Worm (Caenorhabditis elegans) whole organism, L3 larva: ENCODE measurements around the gene W03F9.9.

ENCODE experiments used
- ZK546.5 ChIP-seq: sonication (generic microtip); optimal IDR thresholded peaks from 2 replicates; lab custom pipeline; 2017; ENCODE audit warnings: missing biosample characterization, missing genetic modification characterization
- nhr-11 ChIP-seq: fragments of 150-350 bp; optimal IDR thresholded peaks from 2 replicates; lab custom pipeline; 2014; ENCODE audit warnings: missing biosample characterization, missing genetic modification characterization
- nhr-28 ChIP-seq: fragments of 150-350 bp; optimal IDR thresholded peaks from 2 replicates; lab custom pipeline; 2014; ENCODE audit warnings: missing biosample characterization, missing genetic modification characterization
- nhr-77 ChIP-seq: fragments of 150-350 bp; optimal IDR thresholded peaks from 2 replicates; lab custom pipeline; 2014; ENCODE audit warnings: missing biosample characterization, missing genetic modification characterization
- snpc-4 ChIP-seq: fragments of 150-350 bp; optimal IDR thresholded peaks from 2 replicates; lab custom pipeline; 2014; ENCODE audit warnings: missing biosample characterization, missing genetic modification characterization

DNA sequence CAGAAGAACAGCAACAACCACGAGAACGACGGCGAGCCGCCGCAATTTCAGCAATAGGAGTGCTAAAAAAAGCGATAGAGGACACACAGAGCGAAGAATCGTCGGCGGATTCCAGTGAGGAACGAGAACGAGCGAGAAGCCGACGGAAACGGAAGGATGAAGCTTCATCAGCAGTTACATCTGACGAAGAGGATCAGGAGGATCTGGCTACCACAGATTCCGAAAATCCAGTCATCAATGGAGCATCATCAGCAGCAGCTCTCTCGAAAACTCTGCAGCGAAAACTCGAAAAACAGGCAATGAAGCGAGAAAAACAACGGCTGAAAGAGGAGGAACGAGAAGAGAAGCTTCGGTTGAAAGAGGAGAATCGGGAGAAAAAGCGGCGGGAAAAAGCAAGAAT is 50.7 kb downstream of the W03F9.9 start:
- TF ChIP-seq ZK546.5 (no peak), nhr-11 (tag; lab: Kevin White, UChicago) (no peak), nhr-77 (no peak), snpc-4 (no peak), nhr-28 (no peak)
